Worm (Caenorhabditis elegans) whole organism, young adult: ENCODE results near the gene str-177.

Source experiments
- B0019.2 ChIP-seq: fragments of 200-800 bp; sonication (Bioruptor generic); conservative IDR thresholded peaks from 2 replicates; pipeline ENCODE4 v1.3.6; 2022; ENCODE audit warnings: missing genetic modification reagents, missing genetic modification characterization, missing compliant biosample characterization
- B0261.1 ChIP-seq: sonication (generic microtip); optimal IDR thresholded peaks from 2 replicates; lab custom pipeline; 2016; ENCODE audit warnings: mild to moderate bottlenecking, missing genetic modification characterization, moderate library complexity, missing compliant biosample characterization
- F22D6.2 ChIP-seq: sonication (generic microtip); optimal IDR thresholded peaks from 2 replicates; lab custom pipeline; 2016; ENCODE audit warnings: mild to moderate bottlenecking, missing genetic modification characterization, missing compliant biosample characterization
- F33H1.4 ChIP-seq: fragments of 200-800 bp; sonication (Bioruptor generic); IDR thresholded peaks from 2 replicates; pipeline ENCODE4 v1.3.6; 2022; ENCODE audit warnings: missing genetic modification reagents, missing genetic modification characterization, missing compliant biosample characterization
- F39B2.1 ChIP-seq: fragments of 200-800 bp; sonication (Bioruptor generic); IDR thresholded peaks from 2 replicates; pipeline ENCODE4 v1.3.6; 2022; ENCODE audit warnings: missing genetic modification reagents, missing genetic modification characterization, missing compliant biosample characterization
- F52B5.7 ChIP-seq: sonication (generic microtip); optimal IDR thresholded peaks from 2 replicates; lab custom pipeline; 2016; ENCODE audit warnings: mild to moderate bottlenecking, missing genetic modification characterization, missing compliant biosample characterization
- Y56A3A.18 ChIP-seq: fragments of 200-800 bp; sonication (Bioruptor generic); IDR thresholded peaks from 2 replicates; pipeline ENCODE4 v1.3.6; 2022; ENCODE audit warnings: missing genetic modification reagents, missing genetic modification characterization, missing compliant biosample characterization
- Y67H2A.10 ChIP-seq: fragments of 200-800 bp; sonication (Bioruptor generic); conservative IDR thresholded peaks from 2 replicates; pipeline ENCODE4 v1.3.6; 2022; ENCODE audit warnings: missing genetic modification reagents, missing genetic modification characterization, missing compliant biosample characterization
- Y79H2A.3 ChIP-seq: fragments of 200-800 bp; sonication (Bioruptor generic); conservative IDR thresholded peaks from 2 replicates; pipeline ENCODE4 v1.3.6; 2022; ENCODE audit warnings: missing genetic modification reagents, missing genetic modification characterization, missing compliant biosample characterization
- ZK185.1 ChIP-seq: sonication (generic microtip); optimal IDR thresholded peaks from 2 replicates; lab custom pipeline; 2016; ENCODE audit warnings: mild to moderate bottlenecking, missing genetic modification characterization, missing compliant biosample characterization; ENCODE audit not compliant: poor library complexity, severe bottlenecking
- akir-1 ChIP-seq: fragments of 200-800 bp; sonication (Bioruptor generic); optimal IDR thresholded peaks from 2 replicates; lab custom pipeline; 2018; ENCODE audit warnings: mild to moderate bottlenecking, missing genetic modification characterization, moderate library complexity, missing compliant biosample characterization
- aptf-3 ChIP-seq: fragments of 200-800 bp; sonication (Bioruptor generic); IDR thresholded peaks from 2 replicates; pipeline ENCODE4 v1.3.6; 2022; ENCODE audit warnings: missing genetic modification characterization, missing compliant biosample characterization
- attf-3 ChIP-seq: fragments of 200-800 bp; sonication (Bioruptor generic); conservative IDR thresholded peaks from 2 replicates; pipeline ENCODE4 v1.3.6; 2022; ENCODE audit warnings: missing genetic modification reagents, missing genetic modification characterization, missing compliant biosample characterization
- ceh-100 ChIP-seq: fragments of 200-800 bp; sonication (Bioruptor generic); IDR thresholded peaks from 2 replicates; pipeline ENCODE4 v1.3.6; 2022; ENCODE audit warnings: missing genetic modification reagents, missing genetic modification characterization, missing compliant biosample characterization
- die-1 ChIP-seq: sonication (generic microtip); optimal IDR thresholded peaks from 2 replicates; lab custom pipeline; 2016; ENCODE audit warnings: missing genotype, mild to moderate bottlenecking, missing genetic modification characterization, missing compliant biosample characterization
- dpl-1 ChIP-seq: fragments of 150-350 bp; optimal IDR thresholded peaks from 2 replicates; lab custom pipeline; 2014; ENCODE audit warnings: missing biosample characterization, missing genetic modification reagents, missing genetic modification characterization
- egl-18 ChIP-seq: fragments of 200-800 bp; sonication (Bioruptor generic); IDR thresholded peaks from 2 replicates; pipeline ENCODE4 v1.3.6; 2022; ENCODE audit warnings: missing genetic modification reagents, missing genetic modification characterization, missing compliant biosample characterization
- ets-4 ChIP-seq: fragments of 200-800 bp; sonication (Bioruptor generic); optimal IDR thresholded peaks from 2 replicates; lab custom pipeline; 2018; ENCODE audit warnings: mild to moderate bottlenecking, missing genetic modification characterization, missing compliant biosample characterization
- hlh-26 ChIP-seq: fragments of 200-800 bp; sonication (Bioruptor generic); conservative IDR thresholded peaks from 2 replicates; pipeline ENCODE4 v1.3.6; 2022; ENCODE audit warnings: missing genetic modification reagents, missing genetic modification characterization, missing compliant biosample characterization
- hmg-1.2 ChIP-seq: fragments of 200-800 bp; sonication (Bioruptor generic); IDR thresholded peaks from 2 replicates; pipeline ENCODE4 v1.3.6; 2022; ENCODE audit warnings: missing genetic modification reagents, missing genetic modification characterization, missing compliant biosample characterization
- let-526 ChIP-seq: fragments of 200-800 bp; sonication (Bioruptor generic); IDR thresholded peaks from 2 replicates; pipeline ENCODE4 v1.3.6; 2022; ENCODE audit warnings: missing genetic modification reagents, missing genetic modification characterization, missing compliant biosample characterization
- lin-26 ChIP-seq: fragments of 200-800 bp; sonication (Bioruptor generic); IDR thresholded peaks from 2 replicates; pipeline ENCODE4 v1.3.6; 2022; ENCODE audit warnings: missing genetic modification reagents, missing genetic modification characterization, missing compliant biosample characterization
- lin-54 ChIP-seq: fragments of 200-800 bp; sonication (Bioruptor generic); optimal IDR thresholded peaks from 2 replicates; lab custom pipeline; 2018; ENCODE audit warnings: mild to moderate bottlenecking, missing genetic modification characterization, missing compliant biosample characterization
- lsl-1 ChIP-seq: fragments of 200-800 bp; sonication (Bioruptor generic); optimal IDR thresholded peaks from 2 replicates; lab custom pipeline; 2018; ENCODE audit warnings: mild to moderate bottlenecking, missing genetic modification characterization, moderate library complexity, missing compliant biosample characterization
- nfya-2 ChIP-seq: fragments of 200-800 bp; sonication (Bioruptor generic); IDR thresholded peaks from 2 replicates; pipeline ENCODE4 v1.3.6; 2022; ENCODE audit warnings: missing genetic modification reagents, missing genetic modification characterization, missing compliant biosample characterization
- nfyb-1 ChIP-seq: fragments of 200-800 bp; sonication (Bioruptor generic); IDR thresholded peaks from 2 replicates; pipeline ENCODE4 v1.3.6; 2022; ENCODE audit warnings: missing genetic modification reagents, missing genetic modification characterization, missing compliant biosample characterization
- nhr-120 ChIP-seq: fragments of 200-800 bp; sonication (Bioruptor generic); IDR thresholded peaks from 2 replicates; pipeline ENCODE4 v1.3.6; 2022; ENCODE audit warnings: missing genetic modification characterization, missing compliant biosample characterization
- pbrm-1 ChIP-seq: fragments of 200-800 bp; sonication (Bioruptor generic); IDR thresholded peaks from 2 replicates; pipeline ENCODE4 v1.3.6; 2022; ENCODE audit warnings: missing genetic modification reagents, missing genetic modification characterization, missing compliant biosample characterization
- rcor-1 ChIP-seq: fragments of 200-800 bp; sonication (Bioruptor generic); IDR thresholded peaks from 2 replicates; pipeline ENCODE4 v1.3.6; 2022; ENCODE audit warnings: missing genetic modification reagents, missing genetic modification characterization, missing compliant biosample characterization
- sea-2 ChIP-seq: fragments of 200-800 bp; sonication (Bioruptor generic); IDR thresholded peaks from 2 replicates; pipeline ENCODE4 v1.3.6; 2022; ENCODE audit warnings: missing genetic modification characterization, missing compliant biosample characterization
- zfh-2 ChIP-seq: fragments of 200-800 bp; sonication (Bioruptor generic); conservative IDR thresholded peaks from 2 replicates; pipeline ENCODE4 v1.3.6; 2022; ENCODE audit warnings: missing genetic modification reagents, missing genetic modification characterization, missing compliant biosample characterization
- ztf-25 ChIP-seq: fragments of 200-800 bp; sonication (Bioruptor generic); IDR thresholded peaks from 2 replicates; pipeline ENCODE4 v1.3.6; 2022; ENCODE audit warnings: missing genetic modification reagents, missing genetic modification characterization, missing compliant biosample characterization
- ztf-28 ChIP-seq: fragments of 200-800 bp; sonication (Bioruptor generic); IDR thresholded peaks from 2 replicates; pipeline ENCODE4 v1.3.6; 2022; ENCODE audit warnings: missing genetic modification reagents, missing genetic modification characterization, missing compliant biosample characterization

Gene str-177

DNA sequence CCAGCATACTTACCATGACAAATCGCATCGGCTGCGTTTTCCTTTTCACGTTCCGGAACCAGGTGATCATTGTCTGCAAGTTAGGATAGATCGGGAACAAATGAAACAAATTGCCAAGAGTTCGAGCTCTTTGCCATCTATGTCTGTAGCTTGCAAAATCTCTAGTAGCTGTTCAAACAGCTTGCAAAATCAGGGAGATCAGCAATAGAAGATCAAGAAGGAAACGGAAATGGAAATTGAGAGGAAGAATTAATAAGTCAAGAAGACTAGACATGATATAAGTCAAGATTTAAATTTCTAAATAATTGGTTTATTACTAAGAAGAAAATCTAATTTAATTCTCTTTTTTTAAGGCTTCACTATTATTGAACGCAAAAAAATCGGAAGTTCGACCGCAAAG lies 33.5 kb upstream of the str-177 start, which contains the start of gene F07C3.3:
Gene F07C3.3 (minus strand): TSS at position 101 of the 400 bp plus-strand sequence.
- TF ChIP-seq zfh-2 (GFP tag; lab: Robert Waterston, UW), result no peak
- TF ChIP-seq, all 124 proteins: peak for 0

DNA sequence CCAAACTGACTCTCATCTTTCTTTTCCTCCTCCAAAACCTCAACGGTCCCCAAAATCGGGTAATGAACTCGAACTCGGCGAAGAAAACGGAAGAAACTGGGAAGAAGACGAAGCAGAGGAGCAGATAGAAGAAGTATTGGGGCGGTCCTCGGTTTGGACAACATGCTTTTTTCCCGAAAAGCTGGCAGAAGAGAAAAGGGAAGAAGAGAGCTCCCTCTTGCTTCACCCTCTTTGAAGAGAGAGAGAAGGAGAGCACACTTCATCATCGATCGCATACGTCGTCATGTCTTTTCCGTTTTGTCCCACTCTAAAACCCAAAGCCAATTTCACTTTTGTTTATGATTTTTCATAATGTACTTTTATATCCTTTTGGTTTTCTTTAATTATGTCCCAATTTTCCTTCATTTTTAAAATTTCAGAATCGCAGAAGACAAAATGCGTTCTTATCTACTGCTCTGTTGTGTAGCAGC lies 26.9 kb upstream of the str-177 start, which contains the start of gene F07C3.2:
Gene F07C3.2 (plus strand): TSS at position 420 of the 470 bp plus-strand sequence.
- TF ChIP-seq lin-26 (GFP tag; lab: Robert Waterston, UW) (no peak), B0261.1 (tag; lab: Kevin White, UChicago) (no peak), hlh-26 (no peak), ets-4 (GFP tag; lab: Kevin White, UChicago) (no peak), F39B2.1 (GFP tag; lab: Robert Waterston, UW) (no peak), ZK185.1 (no peak), die-1 (tag; lab: Kevin White, UChicago) (no peak), dpl-1 (GFP tag; lab: Kevin White, UChicago) (no peak), Y56A3A.18 (no peak), rcor-1 (GFP tag; lab: Robert Waterston, UW) (no peak), nfya-2 (GFP tag; lab: Robert Waterston, UW) (no peak), Y79H2A.3 (no peak), hmg-1.2 (GFP tag; lab: Robert Waterston, UW) (no peak), attf-3 (GFP tag; lab: Robert Waterston, UW) (no peak), let-526 (no peak), B0019.2 (GFP tag; lab: Robert Waterston, UW) (no peak), Y67H2A.10 (GFP tag; lab: Robert Waterston, UW) (no peak), egl-18 (GFP tag; lab: Robert Waterston, UW) (no peak), akir-1 (GFP tag; lab: Kevin White, UChicago) (no peak), nfyb-1 (GFP tag; lab: Robert Waterston, UW) (no peak)

DNA sequence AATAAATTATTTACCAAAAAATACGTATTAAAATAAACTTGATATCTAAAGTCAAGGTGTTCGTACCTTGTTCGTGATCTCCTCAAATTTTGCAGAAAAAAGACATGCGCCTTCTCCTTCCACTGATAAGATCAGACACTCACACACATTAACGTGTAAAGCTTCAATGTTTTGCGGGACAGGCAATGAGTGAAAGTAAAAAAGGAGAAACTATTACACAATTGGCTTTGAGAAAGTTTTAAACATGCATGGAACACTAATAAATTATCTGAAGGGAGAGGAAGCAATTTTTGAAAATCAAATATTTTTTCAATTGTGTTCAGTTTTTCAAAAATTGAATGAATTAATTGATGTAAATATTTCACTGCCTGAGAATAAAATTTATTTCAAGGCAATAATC lies 26.2 kb upstream of the str-177 start:
- TF ChIP-seq sea-2 (GFP tag; lab: Robert Waterston, UW) (no peak), lsl-1 (GFP tag; lab: Kevin White, UChicago) (no peak), pbrm-1 (no peak), F39B2.1 (GFP tag; lab: Robert Waterston, UW) (no peak), lin-54 (GFP tag; lab: Kevin White, UChicago) (no peak), F52B5.7 (tag; lab: Kevin White, UChicago) (no peak), F33H1.4 (GFP tag; lab: Robert Waterston, UW) (no peak), aptf-3 (GFP tag; lab: Robert Waterston, UW) (no peak), B0019.2 (GFP tag; lab: Robert Waterston, UW) (no peak), nhr-120 (GFP tag; lab: Robert Waterston, UW) (no peak), ceh-100 (GFP tag; lab: Robert Waterston, UW) (no peak), Y67H2A.10 (GFP tag; lab: Robert Waterston, UW) (no peak), F22D6.2 (tag; lab: Kevin White, UChicago) (no peak)

DNA sequence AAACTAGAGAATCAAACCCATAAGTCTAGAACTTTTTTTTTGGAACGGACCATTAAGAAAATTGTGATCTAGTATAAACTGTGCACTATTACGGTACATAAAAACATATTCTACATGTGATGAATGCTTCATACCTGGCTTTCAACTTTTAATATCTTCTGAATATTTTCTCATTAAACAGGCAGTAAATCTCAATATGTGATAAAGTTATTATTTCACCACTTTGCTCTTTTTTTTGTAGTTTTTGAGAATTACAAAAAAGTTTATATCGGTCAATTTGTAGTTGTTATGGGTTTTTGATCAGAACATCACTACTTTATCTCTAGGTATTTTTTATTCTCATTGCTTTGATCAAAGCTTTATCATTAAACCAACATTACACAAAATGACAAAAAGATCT lies 25.6 kb upstream of the str-177 start:
- TF ChIP-seq egl-18 (GFP tag; lab: Robert Waterston, UW), result no peak
- no peak for TF ChIP-seq ztf-28 (GFP tag; lab: Robert Waterston, UW)
- TF ChIP-seq ztf-25 (GFP tag; lab: Robert Waterston, UW), result no peak
